Fruit fly (Drosophila melanogaster) S2 (cell line): ENCODE data around the gene CG31178.

Experiments
- CG8478 ChIP-seq: fragments of >200 bp; optimal IDR thresholded peaks from 2 replicates; lab custom pipeline; 2018
- CTCF ChIP-seq, 2 experiments: fragments of >200 bp; optimal IDR thresholded peaks; 2 replicates each; lab custom pipeline; 2018

DNA sequence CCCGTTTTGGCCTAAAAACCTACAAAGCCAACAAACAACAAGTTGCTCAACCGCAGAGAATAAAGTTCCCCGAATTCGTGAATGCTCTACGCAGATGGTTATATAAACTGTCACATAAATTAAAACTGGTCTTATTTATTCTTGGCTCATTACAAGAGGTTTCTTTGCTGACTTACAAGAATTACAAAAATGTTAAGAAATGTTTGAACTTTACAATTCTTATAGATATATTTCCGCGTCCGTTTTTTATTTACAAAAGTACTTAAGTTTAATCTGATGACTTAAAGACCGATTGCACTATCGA is 37.4 kb upstream of the CG31178 start:
- no peak for TF ChIP-seq CG8478 (lab: Kevin White, UChicago)
- no peak for TF ChIP-seq CTCF (optimal IDR thresholded peaks at IDR 0.05; lab: Kevin White, UChicago)
